Fruit fly (Drosophila melanogaster) whole organism, prepupa: Measurements from ENCODE around the gene wdb.

ENCODE experiments used
- CG34406 ChIP-seq: fragments of 200-800 bp; sonication (Bioruptor generic); optimal IDR thresholded peaks from 3 replicates; lab custom pipeline; 2016; ENCODE audit warnings: missing biosample characterization, missing genetic modification characterization
- CG6276 ChIP-seq: fragments of 200-800 bp; sonication (Bioruptor generic); optimal IDR thresholded peaks from 2 replicates; lab custom pipeline; 2017; ENCODE audit warnings: missing biosample characterization, mild to moderate bottlenecking, missing genetic modification characterization
- CG6792 ChIP-seq: fragments of 200-800 bp; sonication (Bioruptor generic); optimal IDR thresholded peaks from 3 replicates; lab custom pipeline; 2016; ENCODE audit warnings: missing biosample characterization, missing genetic modification characterization
- CG6854 ChIP-seq: fragments of 200-800 bp; sonication (Bioruptor generic); optimal IDR thresholded peaks from 2 replicates; lab custom pipeline; 2017; ENCODE audit warnings: missing biosample characterization, mild to moderate bottlenecking, missing genetic modification characterization
- CG8632 ChIP-seq: fragments of 200-800 bp; sonication (Bioruptor generic); optimal IDR thresholded peaks from 3 replicates; lab custom pipeline; 2016; ENCODE audit warnings: missing biosample characterization, missing genetic modification characterization
- CG9139 ChIP-seq: fragments of 200-800 bp; sonication (Bioruptor generic); optimal IDR thresholded peaks from 3 replicates; lab custom pipeline; 2017; ENCODE audit warnings: missing biosample characterization, mild to moderate bottlenecking, missing genetic modification characterization
- Ets21C ChIP-seq: fragments of 200-800 bp; sonication (Bioruptor generic); optimal IDR thresholded peaks from 3 replicates; lab custom pipeline; 2016; ENCODE audit warnings: missing biosample characterization, missing genetic modification characterization
- Met ChIP-seq: fragments of 200-800 bp; sonication (Bioruptor generic); optimal IDR thresholded peaks from 3 replicates; lab custom pipeline; 2016; ENCODE audit warnings: missing biosample characterization, missing genetic modification characterization
- Sox15 ChIP-seq: fragments of 200-800 bp; sonication (Bioruptor generic); optimal IDR thresholded peaks from 3 replicates; lab custom pipeline; 2016; ENCODE audit warnings: missing biosample characterization, missing genetic modification characterization
- salr ChIP-seq, 2 experiments: fragments of 200-800 bp; sonication (Bioruptor generic); optimal IDR thresholded peaks; 3 replicates each; lab custom pipeline; 2016 to 2018; ENCODE audit warnings: missing biosample characterization in 2 of 2, missing genetic modification characterization in 2 of 2, mild to moderate bottlenecking in 1 of 2
- ss ChIP-seq, 2 experiments: fragments of 200-800 bp; sonication (Bioruptor generic); optimal IDR thresholded peaks; 2 replicates in 1 of 2; 3 replicates in 1 of 2; lab custom pipeline; 2017 to 2018; ENCODE audit warnings: mild to moderate bottlenecking in 2 of 2, missing biosample characterization in 2 of 2, missing genetic modification characterization in 2 of 2, moderate library complexity in 1 of 2
- svp ChIP-seq: fragments of 200-800 bp; sonication (Bioruptor generic); peaks from one replicate; lab custom pipeline; 2016; ENCODE audit warnings: missing biosample characterization, missing genetic modification characterization
- vri ChIP-seq: fragments of 200-800 bp; sonication (Bioruptor generic); optimal IDR thresholded peaks from 3 replicates; lab custom pipeline; 2016; ENCODE audit warnings: missing biosample characterization, mild to moderate bottlenecking, missing genetic modification characterization

dm6 chr3R:27568545-27568944 lies 13.5 kb downstream of the wdb start:
- TF ChIP-seq CG9139 (GFP tag; lab: Kevin White, UChicago) (no peak), salr (GFP tag; optimal IDR thresholded peaks at IDR 0.05; lab: Kevin White, UChicago) (no peak), Sox15 (GFP tag; lab: Kevin White, UChicago) (no peak), CG34406 (GFP tag; lab: Kevin White, UChicago) (no peak), Met (GFP tag; lab: Kevin White, UChicago) (no peak), ss (GFP tag; optimal IDR thresholded peaks at IDR 0.05; lab: Kevin White, UChicago) (no peak), Ets21C (GFP tag; lab: Kevin White, UChicago) (no peak), CG8632 (no peak), svp (GFP tag; lab: Kevin White, UChicago) (no peak), CG6854 (GFP tag; lab: Kevin White, UChicago) (no peak), CG6792 (GFP tag; lab: Kevin White, UChicago) (no peak), CG6276 (GFP tag; lab: Kevin White, UChicago) (no peak), vri (GFP tag; lab: Kevin White, UChicago) (peak; percentile 19)
